Worm (Caenorhabditis elegans): ENCODE data around the gene abhd-12.

abhd-12 gene

ce11 chrV:7964429-7964828 is 19.2 kb upstream of the abhd-12 start:
- TF ChIP-seq ztf-23 (GFP tag; IDR thresholded peaks at IDR 0.05) = no peak
- no peak for TF ChIP-seq tab-1 (GFP tag; IDR thresholded peaks at IDR 0.05)
- TF ChIP-seq ref-1 (GFP tag; conservative IDR thresholded peaks at IDR 0.05) = no peak
- no peak for TF ChIP-seq klf-2 (GFP tag; conservative IDR thresholded peaks at IDR 0.05)
- TF ChIP-seq med-1 (GFP tag; optimal IDR thresholded peaks at IDR 0.05; ENCODE audit: insufficient read depth) = no peak
- no peak for TF ChIP-seq cog-1 (tag; optimal IDR thresholded peaks at IDR 0.05)
- no peak for TF ChIP-seq T22C8.4 (GFP tag; IDR thresholded peaks at IDR 0.05)
- no peak for TF ChIP-seq flt-1 (GFP tag; IDR thresholded peaks at IDR 0.05)
- TF ChIP-seq ztf-29 (GFP tag; IDR thresholded peaks at IDR 0.05) = no peak

- peak; percentile 39; the same call in 1 of the 2 replicates for TF ChIP-seq T22C8.4 (GFP tag; IDR thresholded peaks at IDR 0.05)
- no peak for TF ChIP-seq ztf-23 (GFP tag; IDR thresholded peaks at IDR 0.05)
Observed at ce11 chrV:7969107-7969506, 14.6 kb upstream of the abhd-12 start, which contains the start of gene che-7. Gene che-7 (minus strand): TSS chrV:7969207.

- TF ChIP-seq ztf-23 (GFP tag; IDR thresholded peaks at IDR 0.05) = no peak
- no peak for TF ChIP-seq klf-2 (GFP tag; conservative IDR thresholded peaks at IDR 0.05)
- no peak for TF ChIP-seq flt-1 (GFP tag; IDR thresholded peaks at IDR 0.05)
- TF ChIP-seq T22C8.4 (GFP tag; IDR thresholded peaks at IDR 0.05) = no peak
Observed at ce11 chrV:7970519-7970918, 13.2 kb upstream of the abhd-12 start.

- no peak for TF ChIP-seq med-1 (GFP tag; optimal IDR thresholded peaks at IDR 0.05; ENCODE audit: insufficient read depth)
- TF ChIP-seq ref-1 (GFP tag; conservative IDR thresholded peaks at IDR 0.05) = no peak
- no peak for TF ChIP-seq cog-1 (tag; optimal IDR thresholded peaks at IDR 0.05)
- no peak for TF ChIP-seq tab-1 (GFP tag; IDR thresholded peaks at IDR 0.05)
Observed at ce11 chrV:7971376-7971775, 12.3 kb upstream of the abhd-12 start.

ce11 chrV:7977701-7978461 is 5.8 kb upstream of the abhd-12 start, which contains the start of gene let-413:
Gene let-413 (minus strand): TSS chrV:7977776.
- TF ChIP-seq ztf-29 (GFP tag; IDR thresholded peaks at IDR 0.05) = no peak
- TF ChIP-seq klf-2 (GFP tag; conservative IDR thresholded peaks at IDR 0.05) = no peak
- TF ChIP-seq tab-1 (GFP tag; IDR thresholded peaks at IDR 0.05) = no peak
- no peak for TF ChIP-seq T22C8.4 (GFP tag; IDR thresholded peaks at IDR 0.05)
- TF ChIP-seq flt-1 (GFP tag; IDR thresholded peaks at IDR 0.05) = no peak
- TF ChIP-seq cog-1 (tag; optimal IDR thresholded peaks at IDR 0.05) = no peak
- no peak for TF ChIP-seq ref-1 (GFP tag; conservative IDR thresholded peaks at IDR 0.05)
- no peak for TF ChIP-seq ztf-23 (GFP tag; IDR thresholded peaks at IDR 0.05)
- no peak for TF ChIP-seq med-1 (GFP tag; optimal IDR thresholded peaks at IDR 0.05; ENCODE audit: insufficient read depth)

ce11 chrV:7978798-7979197 is 4.9 kb upstream of the abhd-12 start:
- no peak for TF ChIP-seq klf-2 (GFP tag; conservative IDR thresholded peaks at IDR 0.05)
- TF ChIP-seq ref-1 (GFP tag; conservative IDR thresholded peaks at IDR 0.05) = no peak
- no peak for TF ChIP-seq med-1 (GFP tag; optimal IDR thresholded peaks at IDR 0.05; ENCODE audit: insufficient read depth)
- no peak for TF ChIP-seq ztf-29 (GFP tag; IDR thresholded peaks at IDR 0.05)
- TF ChIP-seq T22C8.4 (GFP tag; IDR thresholded peaks at IDR 0.05) = peak; percentile 55; the same call in 1 of the 2 replicates
- peak; percentile 24; the same call in 1 of the 2 replicates for TF ChIP-seq flt-1 (GFP tag; IDR thresholded peaks at IDR 0.05)
- TF ChIP-seq cog-1 (tag; optimal IDR thresholded peaks at IDR 0.05) = peak; percentile 14
- TF ChIP-seq ztf-23 (GFP tag; IDR thresholded peaks at IDR 0.05) = 0 out of 2 replicates have a peak, but pooled peaks have one; percentile 30
- TF ChIP-seq tab-1 (GFP tag; IDR thresholded peaks at IDR 0.05) = no peak

ce11 chrV:7980370-7980987 is 3.2 kb upstream of the abhd-12 start:
- TF ChIP-seq ztf-29 (GFP tag; IDR thresholded peaks at IDR 0.05) (no peak), ref-1 (GFP tag; conservative IDR thresholded peaks at IDR 0.05) (no peak), cog-1 (tag; optimal IDR thresholded peaks at IDR 0.05) (no peak), med-1 (GFP tag; optimal IDR thresholded peaks at IDR 0.05; ENCODE audit: insufficient read depth) (no peak), T22C8.4 (GFP tag; IDR thresholded peaks at IDR 0.05) (no peak), tab-1 (GFP tag; IDR thresholded peaks at IDR 0.05) (no peak)

- TF ChIP-seq flt-1 (GFP tag; IDR thresholded peaks at IDR 0.05) = no peak
- TF ChIP-seq tab-1 (GFP tag; IDR thresholded peaks at IDR 0.05) = no peak
- no peak for TF ChIP-seq ztf-23 (GFP tag; IDR thresholded peaks at IDR 0.05)
- no peak for TF ChIP-seq med-1 (GFP tag; optimal IDR thresholded peaks at IDR 0.05; ENCODE audit: insufficient read depth)
- TF ChIP-seq ztf-29 (GFP tag; IDR thresholded peaks at IDR 0.05) = no peak
- no peak for TF ChIP-seq klf-2 (GFP tag; conservative IDR thresholded peaks at IDR 0.05)
- no peak for TF ChIP-seq ref-1 (GFP tag; conservative IDR thresholded peaks at IDR 0.05)
- TF ChIP-seq T22C8.4 (GFP tag; IDR thresholded peaks at IDR 0.05) = no peak
- no peak for TF ChIP-seq cog-1 (tag; optimal IDR thresholded peaks at IDR 0.05)
Observed at ce11 chrV:7980993-7981595, 2.6 kb upstream of the abhd-12 start, which contains the start of gene F26D11.1. Gene F26D11.1 (plus strand): TSS chrV:7981545.

ce11 chrV:7985860-7986259 is 2.2 kb downstream of the abhd-12 start, which contains the start of gene Y97E10AL.1:
Gene Y97E10AL.1 (plus strand): TSS chrV:7986160.
- TF ChIP-seq tab-1 (GFP tag; IDR thresholded peaks at IDR 0.05) = no peak
- TF ChIP-seq ztf-23 (GFP tag; IDR thresholded peaks at IDR 0.05) = no peak
- TF ChIP-seq flt-1 (GFP tag; IDR thresholded peaks at IDR 0.05) = no peak
- TF ChIP-seq T22C8.4 (GFP tag; IDR thresholded peaks at IDR 0.05) = no peak
- TF ChIP-seq klf-2 (GFP tag; conservative IDR thresholded peaks at IDR 0.05) = no peak
- no peak for TF ChIP-seq med-1 (GFP tag; optimal IDR thresholded peaks at IDR 0.05; ENCODE audit: insufficient read depth)
- no peak for TF ChIP-seq ztf-29 (GFP tag; IDR thresholded peaks at IDR 0.05)
- TF ChIP-seq cog-1 (tag; optimal IDR thresholded peaks at IDR 0.05) = no peak
- no peak for TF ChIP-seq ref-1 (GFP tag; conservative IDR thresholded peaks at IDR 0.05)

Data from whole organism, midembryonic.